Fruit fly (Drosophila melanogaster) whole organism, embryonic: ENCODE measurements around the gene spo.

Experiments
- ATbp ChIP-seq: fragments of 200-800 bp; sonication (Bioruptor generic); optimal IDR thresholded peaks from 2 replicates; lab custom pipeline; 2017; ENCODE audit warnings: missing biosample characterization, mild to moderate bottlenecking, missing genetic modification characterization, missing genetic modification reagents
- B-H2 ChIP-seq: fragments of 200-800 bp; sonication (Bioruptor generic); optimal IDR thresholded peaks from 2 replicates; lab custom pipeline; 2018; ENCODE audit warnings: missing biosample characterization, mild to moderate bottlenecking, missing genetic modification characterization
- Bdp1 ChIP-seq: fragments of 200-800 bp; sonication (Bioruptor generic); optimal IDR thresholded peaks from 3 replicates; lab custom pipeline; 2016; ENCODE audit warnings: missing biosample characterization, missing genetic modification characterization
- Blimp-1 ChIP-seq: fragments of 200-800 bp; sonication (Bioruptor generic); optimal IDR thresholded peaks from 3 replicates; lab custom pipeline; 2018; ENCODE audit warnings: missing biosample characterization, missing genetic modification characterization, mild to moderate bottlenecking, moderate library complexity, missing genetic modification reagents
- CG10366 ChIP-seq: fragments of 200-800 bp; sonication (Bioruptor generic); IDR thresholded peaks from 2 replicates; pipeline ENCODE4 v1.3.6; 2022; ENCODE audit warnings: missing biosample characterization, missing genetic modification characterization
- CG11085 ChIP-seq: fragments of 200-800 bp; sonication (Bioruptor generic); IDR thresholded peaks from 2 replicates; pipeline ENCODE4 v1.3.6; 2022; ENCODE audit warnings: missing biosample characterization, missing genetic modification characterization
- CG12769 ChIP-seq: fragments of 200-800 bp; sonication (Bioruptor generic); optimal IDR thresholded peaks from 2 replicates; lab custom pipeline; 2019; ENCODE audit warnings: missing biosample characterization, mild to moderate bottlenecking, missing genetic modification characterization, moderate library complexity
- CG13296 ChIP-seq: fragments of 200-800 bp; sonication (Bioruptor generic); optimal IDR thresholded peaks from 3 replicates; lab custom pipeline; 2018; ENCODE audit warnings: missing biosample characterization, mild to moderate bottlenecking, missing genetic modification characterization
- CG13894 ChIP-seq: fragments of 200-800 bp; sonication (Bioruptor generic); optimal IDR thresholded peaks from 3 replicates; lab custom pipeline; 2018; ENCODE audit warnings: missing biosample characterization, mild to moderate bottlenecking, missing genetic modification characterization, moderate library complexity
- CG15269 ChIP-seq: fragments of 200-800 bp; sonication (Bioruptor generic); optimal IDR thresholded peaks from 2 replicates; lab custom pipeline; 2018; ENCODE audit warnings: missing biosample characterization, mild to moderate bottlenecking, missing genetic modification characterization, moderate library complexity
- CG15514 ChIP-seq: fragments of 200-800 bp; sonication (Bioruptor generic); optimal IDR thresholded peaks from 3 replicates; lab custom pipeline; 2017; ENCODE audit warnings: missing biosample characterization, missing genetic modification characterization, mild to moderate bottlenecking, moderate library complexity, missing genetic modification reagents
- CG17385 ChIP-seq: fragments of 200-800 bp; sonication (Bioruptor generic); optimal IDR thresholded peaks from 3 replicates; lab custom pipeline; 2018; ENCODE audit warnings: missing biosample characterization, mild to moderate bottlenecking, missing genetic modification characterization
- CG18764 ChIP-seq: fragments of 200-800 bp; sonication (Bioruptor generic); optimal IDR thresholded peaks from 3 replicates; lab custom pipeline; 2016; ENCODE audit warnings: missing biosample characterization, missing genetic modification characterization
- CG2712 ChIP-seq: fragments of 200-800 bp; optimal IDR thresholded peaks from 3 replicates; lab custom pipeline; 2019; ENCODE audit warnings: missing biosample characterization, mild to moderate bottlenecking, missing genetic modification characterization, moderate library complexity
- CG2889 ChIP-seq: fragments of 200-800 bp; sonication (Bioruptor generic); IDR thresholded peaks from 3 replicates; pipeline ENCODE4 v1.3.6; 2022; ENCODE audit warnings: missing biosample characterization, missing genetic modification characterization
- CG32767 ChIP-seq: fragments of 200-800 bp; sonication (Bioruptor generic); IDR thresholded peaks from 2 replicates; pipeline ENCODE4 v1.3.6; 2022; ENCODE audit warnings: missing biosample characterization, missing genetic modification characterization
- CG4854 ChIP-seq: fragments of 200-800 bp; sonication (Bioruptor generic); optimal IDR thresholded peaks from 2 replicates; lab custom pipeline; 2016; ENCODE audit warnings: missing biosample characterization, missing genetic modification characterization, inconsistent platforms
- CG6175 ChIP-seq: fragments of 200-800 bp; sonication (Bioruptor generic); IDR thresholded peaks from 3 replicates; pipeline ENCODE4 v1.3.6; 2022; ENCODE audit warnings: missing biosample characterization, missing genetic modification characterization
- CG6689 ChIP-seq: fragments of 200-800 bp; sonication (Bioruptor generic); IDR thresholded peaks from 2 replicates; pipeline ENCODE4 v1.3.6; 2022; ENCODE audit warnings: missing biosample characterization, missing genetic modification characterization
- CG7271 ChIP-seq: fragments of 200-800 bp; sonication (Bioruptor generic); optimal IDR thresholded peaks from 2 replicates; lab custom pipeline; 2018; ENCODE audit warnings: missing biosample characterization, mild to moderate bottlenecking, missing genetic modification characterization, moderate library complexity
- CG7372 ChIP-seq: fragments of 200-800 bp; sonication (Bioruptor generic); IDR thresholded peaks from 2 replicates; pipeline ENCODE4 v1.3.6; 2022; ENCODE audit warnings: missing biosample characterization, missing genetic modification characterization
- CG7839 ChIP-seq: fragments of 200-800 bp; sonication (Bioruptor generic); optimal IDR thresholded peaks from 3 replicates; lab custom pipeline; 2018; ENCODE audit warnings: missing biosample characterization, mild to moderate bottlenecking, missing genetic modification characterization, moderate library complexity
- CG8478 ChIP-seq: fragments of >200 bp; optimal IDR thresholded peaks from 2 replicates; lab custom pipeline; 2018
- Deaf1 ChIP-seq: fragments of 200-800 bp; optimal IDR thresholded peaks from 3 replicates; lab custom pipeline; 2019; ENCODE audit warnings: missing biosample characterization, mild to moderate bottlenecking, missing genetic modification characterization, moderate library complexity
- Gug ChIP-seq: fragments of 200-800 bp; sonication (Bioruptor generic); IDR thresholded peaks from 4 replicates; pipeline ENCODE4 v1.3.6; 2022; ENCODE audit warnings: missing biosample characterization, missing genetic modification characterization
- Med ChIP-seq: fragments of 200-800 bp; sonication (Bioruptor generic); peaks from one replicate; lab custom pipeline; 2016; ENCODE audit warnings: missing biosample characterization, missing genetic modification characterization, mild to moderate bottlenecking, inconsistent platforms, moderate library complexity
- Pdp1 ChIP-seq, 2 experiments: fragments of 200-800 bp; sonication (Bioruptor generic); optimal IDR thresholded peaks; 3 replicates each; lab custom pipeline; 2016; ENCODE audit warnings: missing biosample characterization in 2 of 2, missing genetic modification characterization in 2 of 2, mild to moderate bottlenecking in 1 of 2, moderate library complexity in 1 of 2
- Spps ChIP-seq: fragments of 200-800 bp; sonication (Bioruptor generic); optimal IDR thresholded peaks from 2 replicates; lab custom pipeline; 2018; ENCODE audit warnings: missing biosample characterization, mild to moderate bottlenecking, missing genetic modification characterization
- Trl ChIP-seq, 3 experiments: fragments of >200 bp in 2 of 3; fragments of 200-800 bp in 1 of 3; sonication (Bioruptor generic) in 1 of 3; optimal IDR thresholded peaks; 2 replicates in 1 of 3; 3 replicates in 2 of 3; lab custom pipeline; 2016 to 2017; ENCODE audit warnings: missing biosample characterization in 1 of 3, missing genetic modification characterization in 1 of 3
- abd-A ChIP-seq: fragments of 200-800 bp; sonication (Bioruptor generic); optimal IDR thresholded peaks from 3 replicates; lab custom pipeline; 2019; ENCODE audit warnings: missing biosample characterization, mild to moderate bottlenecking, missing genetic modification characterization, moderate library complexity
- ara ChIP-seq: fragments of 200-800 bp; sonication (Bioruptor generic); IDR thresholded peaks from 2 replicates; pipeline ENCODE4 v1.3.6; 2022; ENCODE audit warnings: missing biosample characterization, missing genetic modification characterization
- chinmo ChIP-seq: fragments of 200-800 bp; sonication (Bioruptor generic); IDR thresholded peaks from 4 replicates; pipeline ENCODE4 v1.3.6; 2022; ENCODE audit warnings: missing biosample characterization, missing genetic modification characterization; ENCODE audit not compliant: partially characterized antibody
- dimm ChIP-seq: fragments of 200-800 bp; sonication (Bioruptor generic); IDR thresholded peaks from 2 replicates; pipeline ENCODE4 v1.3.6; 2022; ENCODE audit warnings: missing biosample characterization, missing genetic modification characterization
- dmrt11E ChIP-seq: fragments of 200-800 bp; sonication (Bioruptor generic); optimal IDR thresholded peaks from 3 replicates; lab custom pipeline; 2018; ENCODE audit warnings: missing biosample characterization, mild to moderate bottlenecking, missing genetic modification characterization, moderate library complexity
- mld ChIP-seq: fragments of 200-800 bp; sonication (Bioruptor generic); IDR thresholded peaks from 3 replicates; pipeline ENCODE4 v1.3.6; 2022; ENCODE audit warnings: missing biosample characterization, missing genetic modification characterization; ENCODE audit not compliant: partially characterized antibody
- nom ChIP-seq: fragments of 200-800 bp; sonication (Bioruptor generic); optimal IDR thresholded peaks from 2 replicates; lab custom pipeline; 2017; ENCODE audit warnings: missing biosample characterization, missing genetic modification characterization, mild to moderate bottlenecking, moderate library complexity, missing genetic modification reagents
- pan ChIP-seq, 4 experiments: fragments of >200 bp in 3 of 4; fragments of 200-800 bp in 1 of 4; sonication (Bioruptor generic) in 1 of 4; optimal IDR thresholded peaks in 3 of 4; IDR thresholded peaks in 1 of 4; 2 replicates each; pipeline versions ENCODE4 v1.3.6 to Lab custom; 2017 to 2022; ENCODE audit warnings: missing biosample characterization in 2 of 4, missing genetic modification characterization in 2 of 4, mixed read lengths in 1 of 4
- pros ChIP-seq: fragments of 200-800 bp; sonication (Bioruptor generic); optimal IDR thresholded peaks from 3 replicates; lab custom pipeline; 2019; ENCODE audit warnings: missing biosample characterization, mild to moderate bottlenecking, missing genetic modification characterization, moderate library complexity
- run ChIP-seq: fragments of 200-800 bp; sonication (Bioruptor generic); optimal IDR thresholded peaks from 3 replicates; lab custom pipeline; 2018; ENCODE audit warnings: missing biosample characterization, mild to moderate bottlenecking, missing genetic modification characterization
- sd ChIP-seq: fragments of 200-800 bp; sonication (Bioruptor generic); optimal IDR thresholded peaks from 3 replicates; lab custom pipeline; 2018; ENCODE audit warnings: missing biosample characterization, mild to moderate bottlenecking, missing genetic modification characterization, moderate library complexity
- sisA ChIP-seq: fragments of 200-800 bp; sonication (Bioruptor generic); IDR thresholded peaks from 2 replicates; pipeline ENCODE4 v1.3.6; 2022; ENCODE audit warnings: missing biosample characterization, missing genetic modification characterization
- toy ChIP-seq: fragments of 200-800 bp; sonication (Bioruptor generic); IDR thresholded peaks from 2 replicates; pipeline ENCODE4 v1.3.6; 2022; ENCODE audit warnings: missing biosample characterization, missing genetic modification characterization
- vvl ChIP-seq: fragments of 200-800 bp; sonication (Bioruptor generic); IDR thresholded peaks from 2 replicates; pipeline ENCODE4 v1.3.6; 2022; ENCODE audit warnings: missing biosample characterization, missing genetic modification characterization
- z ChIP-seq: fragments of 200-800 bp; sonication (Bioruptor generic); IDR thresholded peaks from 3 replicates; pipeline ENCODE4 v1.3.6; 2022; ENCODE audit warnings: missing biosample characterization, missing genetic modification characterization

Gene spo

dm6 chr3L:5554377-5554776, 38.0 kb downstream of the spo start (continued):
- peak; percentile 61 for TF ChIP-seq CG13296 (GFP tag; lab: Kevin White, UChicago)
- TF ChIP-seq pan (optimal IDR thresholded peaks at IDR 0.05; lab: Kevin White, UChicago): no peak
- TF ChIP-seq pan (GFP tag; optimal IDR thresholded peaks at IDR 0.05 in 1 of 2, IDR thresholded peaks at IDR 0.05 in 1 of 2): peak in 1 of 2 experiments; percentile 61
- peak; percentile 6 for TF ChIP-seq CG15514
- TF ChIP-seq CG10366 (GFP tag; lab: Robert Waterston, UW): peak; percentile 54
- TF ChIP-seq ara (GFP tag; lab: Robert Waterston, UW): peak; percentile 55; the same call in 1 of the 2 replicates
- TF ChIP-seq sisA (GFP tag; lab: Robert Waterston, UW): no peak; the same call in 1 of the 2 replicates
- no peak for TF ChIP-seq mld (GFP tag; lab: Robert Waterston, UW)
- peak; percentile 46 for TF ChIP-seq CG17385 (GFP tag; lab: Kevin White, UChicago)
- TF ChIP-seq CG11085 (GFP tag; lab: Robert Waterston, UW): 0 out of 2 replicates have a peak, but pooled peaks have one; percentile 32
- TF ChIP-seq CG6689: peak; percentile 62; the same call in 1 of the 2 replicates
- TF ChIP-seq Deaf1: peak; percentile 13
- TF ChIP-seq Bdp1 (GFP tag; lab: Kevin White, UChicago): no peak
- TF ChIP-seq, all 482 proteins: peak for 157

- TF ChIP-seq CG6175: no peak
- no peak for TF ChIP-seq ATbp (GFP tag; lab: Kevin White, UChicago)
- peak in 1 of 2 experiments; percentile 47 for TF ChIP-seq Pdp1 (GFP tag; optimal IDR thresholded peaks at IDR 0.05; lab: Kevin White, UChicago)
- TF ChIP-seq dmrt11E (tag; lab: Kevin White, UChicago): no peak
Measured at dm6 chr3L:5553717-5554116, 38.7 kb downstream of the spo start.

dm6 chr3L:5551087-5551486, 41.3 kb downstream of the spo start, which contains the start of gene frm:
Gene frm (minus strand): TSS chr3L:5551159.
- peak; percentile 44 for TF ChIP-seq Med
- TF ChIP-seq run (tag; lab: Kevin White, UChicago): no peak
- TF ChIP-seq abd-A: peak; percentile 68
- TF ChIP-seq CG7271 (tag; lab: Kevin White, UChicago): no peak
- peak; percentile 92 for TF ChIP-seq nom (GFP tag; lab: Kevin White, UChicago)
- TF ChIP-seq toy (GFP tag; lab: Robert Waterston, UW): no peak
- TF ChIP-seq sd (tag; lab: Kevin White, UChicago): peak; percentile 76
- TF ChIP-seq chinmo (GFP tag; lab: Robert Waterston, UW): peak; percentile 82; the same call in 3 of the 4 replicates
- peak; percentile 83 for TF ChIP-seq z (GFP tag; lab: Robert Waterston, UW)
- peak; percentile 14 for TF ChIP-seq CG12769 (tag; lab: Kevin White, UChicago)
- peak in 1 of 2 experiments; percentile 38 for TF ChIP-seq Trl (optimal IDR thresholded peaks at IDR 0.05; lab: Kevin White, UChicago)
- TF ChIP-seq Trl (GFP tag; optimal IDR thresholded peaks at IDR 0.05; lab: Kevin White, UChicago): no peak
- 0 out of 2 replicates have a peak, but pooled peaks have one; percentile 31 for TF ChIP-seq vvl (GFP tag; lab: Robert Waterston, UW)
- no peak for TF ChIP-seq CG2889 (GFP tag; lab: Robert Waterston, UW)
- peak; percentile 19 for TF ChIP-seq CG13894 (tag; lab: Kevin White, UChicago)
- TF ChIP-seq CG7372 (GFP tag; lab: Robert Waterston, UW): 0 out of 2 replicates have a peak, but pooled peaks have one; percentile 18
- TF ChIP-seq, all 482 proteins: peak for 11

dm6 chr3L:5548524-5549084, 43.8 kb downstream of the spo start:
- TF ChIP-seq pros (GFP tag; lab: Kevin White, UChicago): no peak
- TF ChIP-seq CG15269: peak; percentile 31
- TF ChIP-seq CG4854 (GFP tag; lab: Kevin White, UChicago): no peak
- no peak for TF ChIP-seq CG7839 (tag; lab: Kevin White, UChicago)
- TF ChIP-seq CG8478 (lab: Kevin White, UChicago): no peak
- TF ChIP-seq Gug: no peak
- no peak for TF ChIP-seq dimm
- no peak for TF ChIP-seq B-H2 (GFP tag; lab: Kevin White, UChicago)
- TF ChIP-seq CG32767 (GFP tag; lab: Robert Waterston, UW): no peak
- TF ChIP-seq Spps (tag; lab: Kevin White, UChicago): no peak
- peak; percentile 93 for TF ChIP-seq Blimp-1
- TF ChIP-seq CG2712 (tag; lab: Kevin White, UChicago): no peak
- no peak for TF ChIP-seq CG18764 (GFP tag; lab: Kevin White, UChicago)
- TF ChIP-seq Pdp1 (GFP tag; optimal IDR thresholded peaks at IDR 0.05; lab: Kevin White, UChicago): peak in 1 of 2 experiments; percentile 67
